Worm (Caenorhabditis elegans) whole organism, L1 larva: ENCODE data around the gene Y17D7B.3.

Source experiments
- C04F5.9 ChIP-seq: sonication (generic microtip); optimal IDR thresholded peaks from 2 replicates; lab custom pipeline; 2016; ENCODE audit warnings: missing genetic modification characterization, missing compliant biosample characterization
- ceh-63 ChIP-seq: fragments of 200-800 bp; sonication (Bioruptor generic); optimal IDR thresholded peaks from 2 replicates; lab custom pipeline; 2018; ENCODE audit warnings: mild to moderate bottlenecking, missing genetic modification characterization, missing compliant biosample characterization
- ces-1 ChIP-seq: fragments of 150-350 bp; optimal IDR thresholded peaks from 2 replicates; lab custom pipeline; 2014; ENCODE audit warnings: missing biosample characterization, missing genetic modification reagents, missing genetic modification characterization
- efl-3 ChIP-seq: fragments of 200-800 bp; sonication (Bioruptor generic); optimal IDR thresholded peaks from 2 replicates; lab custom pipeline; 2018; ENCODE audit warnings: mild to moderate bottlenecking, missing genetic modification characterization, missing compliant biosample characterization
- elt-3 ChIP-seq, 6 experiments: fragments of 150-350 bp in 1 of 6; sonication (generic microtip); optimal IDR thresholded peaks; 2 replicates each; lab custom pipeline; 2017 to 2018; ENCODE audit warnings: missing biosample characterization in 6 of 6, missing genetic modification characterization in 6 of 6, inconsistent platforms in 1 of 6
- fos-1 ChIP-seq: fragments of 150-350 bp; optimal IDR thresholded peaks from 2 replicates; lab custom pipeline; 2014; ENCODE audit warnings: missing biosample characterization, missing genetic modification characterization
- nhr-77 ChIP-seq: fragments of 150-350 bp; optimal IDR thresholded peaks from 2 replicates; lab custom pipeline; 2014; ENCODE audit warnings: missing biosample characterization, missing genetic modification characterization
- unc-30 ChIP-seq: sonication (generic microtip); optimal IDR thresholded peaks from 2 replicates; lab custom pipeline; 2017; ENCODE audit warnings: missing biosample characterization, missing genetic modification characterization

DNA sequence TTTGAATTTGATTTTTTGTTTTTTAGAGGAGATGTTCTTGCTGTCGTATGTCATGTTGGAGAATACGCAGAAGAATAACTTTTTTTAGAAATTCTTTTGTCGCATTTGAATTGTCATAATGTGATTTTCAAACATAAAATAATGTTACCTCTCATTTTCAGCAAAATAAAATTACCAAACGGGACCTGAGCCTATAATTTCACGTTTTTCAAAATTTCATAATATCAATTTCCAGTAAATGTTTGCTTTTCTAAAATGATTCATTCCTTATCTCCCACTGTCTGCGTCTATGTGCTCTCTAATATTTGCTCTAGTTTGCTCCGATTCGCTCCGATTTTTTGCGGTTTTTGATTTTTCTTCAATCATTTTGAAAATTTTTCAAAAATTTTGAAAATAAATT is 4.1 kb upstream of the Y17D7B.3 start, which contains the start of gene nhr-231:
- TF ChIP-seq nhr-77 (tag; lab: Kevin White, UChicago) (no peak), unc-30 (tag; lab: Kevin White, UChicago) (no peak), elt-3 (tag; optimal IDR thresholded peaks at IDR 0.05; lab: Kevin White, UChicago) (no peak), fos-1 (tag; lab: Kevin White, UChicago) (no peak), ceh-63 (no peak), C04F5.9 (tag; lab: Kevin White, UChicago) (no peak), ces-1 (GFP tag; lab: Kevin White, UChicago) (no peak), efl-3 (GFP tag; lab: Kevin White, UChicago) (no peak)
